Fruit fly (Drosophila melanogaster) whole organism, wandering third instar larva: ENCODE results near the gene Srrm1.

Source experiments
- Abd-B ChIP-seq: fragments of >200 bp; optimal IDR thresholded peaks from 2 replicates; lab custom pipeline; 2017; ENCODE audit warnings: missing biosample characterization, missing genetic modification characterization
- CG32264 ChIP-seq: fragments of 200-800 bp; sonication (Bioruptor generic); optimal IDR thresholded peaks from 2 replicates; lab custom pipeline; 2016; ENCODE audit warnings: missing biosample characterization, missing genetic modification characterization
- CG9705 ChIP-seq: fragments of 200-800 bp; sonication (Bioruptor generic); optimal IDR thresholded peaks from 2 replicates; lab custom pipeline; 2018; ENCODE audit warnings: missing biosample characterization, mild to moderate bottlenecking, missing genetic modification characterization
- CrebA ChIP-seq: fragments of 200-800 bp; sonication (Bioruptor generic); optimal IDR thresholded peaks from 2 replicates; lab custom pipeline; 2016; ENCODE audit warnings: missing biosample characterization, mild to moderate bottlenecking, missing genetic modification characterization, borderline replicate concordance
- Dfd ChIP-seq: fragments of >200 bp; optimal IDR thresholded peaks from 2 replicates; lab custom pipeline; 2017; ENCODE audit warnings: missing biosample characterization, missing genetic modification characterization
- Dif ChIP-seq: fragments of 200-275, 200-300 bp; sonication (Bioruptor generic); optimal IDR thresholded peaks from 2 replicates; lab custom pipeline; 2018; ENCODE audit warnings: missing biosample characterization, missing genetic modification characterization; ENCODE audit not compliant: partially characterized antibody
- GATAd ChIP-seq: sonication (Bioruptor generic); optimal IDR thresholded peaks from 2 replicates; lab custom pipeline; 2016; ENCODE audit warnings: missing biosample characterization, missing genetic modification characterization
- HLH106 ChIP-seq: fragments of 200-800 bp; optimal IDR thresholded peaks from 3 replicates; lab custom pipeline; 2019; ENCODE audit warnings: missing biosample characterization, mild to moderate bottlenecking, missing genetic modification characterization, moderate library complexity
- Hnf4 ChIP-seq: fragments of 200-800 bp; sonication (Bioruptor generic); optimal IDR thresholded peaks from 2 replicates; lab custom pipeline; 2016; ENCODE audit warnings: missing biosample characterization, mild to moderate bottlenecking, missing genetic modification characterization
- Hr78 ChIP-seq: fragments of >200 bp; optimal IDR thresholded peaks from 2 replicates; lab custom pipeline; 2017; ENCODE audit warnings: missing biosample characterization, missing genetic modification characterization
- Hr83 ChIP-seq: fragments of 200-300 bp; sonication (Bioruptor generic); optimal IDR thresholded peaks from 2 replicates; lab custom pipeline; 2016; ENCODE audit warnings: missing biosample characterization, mild to moderate bottlenecking, missing genetic modification characterization, moderate library complexity; ENCODE audit not compliant: poor library complexity, severe bottlenecking
- Jra ChIP-seq: sonication (Bioruptor generic); optimal IDR thresholded peaks from 2 replicates; lab custom pipeline; 2016; ENCODE audit warnings: missing biosample characterization, missing genetic modification characterization
- Mio ChIP-seq: sonication (Bioruptor generic); optimal IDR thresholded peaks from 2 replicates; lab custom pipeline; 2016; ENCODE audit warnings: missing biosample characterization, missing genetic modification characterization
- Myc ChIP-seq: fragments of >200 bp; optimal IDR thresholded peaks from 2 replicates; lab custom pipeline; 2017
- N ChIP-seq: fragments of >200 bp; optimal IDR thresholded peaks from 2 replicates; lab custom pipeline; 2018; ENCODE audit warnings: missing biosample characterization, missing external identifiers, missing genetic modification characterization
- OdsH ChIP-seq: fragments of 200-800 bp; sonication (Bioruptor generic); optimal IDR thresholded peaks from 2 replicates; lab custom pipeline; 2016; ENCODE audit warnings: missing biosample characterization, mild to moderate bottlenecking, missing genetic modification characterization
- Rel ChIP-seq, 2 experiments: fragments of 200-800 bp; sonication (Bioruptor generic) in 1 of 2; optimal IDR thresholded peaks; 2 replicates in 1 of 2; 3 replicates in 1 of 2; lab custom pipeline; 2016 to 2019; ENCODE audit warnings: mild to moderate bottlenecking in 2 of 2, missing biosample characterization in 2 of 2, missing genetic modification characterization in 2 of 2, moderate library complexity in 1 of 2
- Sp1 ChIP-seq: fragments of 200-800 bp; sonication (Bioruptor generic); optimal IDR thresholded peaks from 3 replicates; lab custom pipeline; 2019; ENCODE audit warnings: missing biosample characterization, mild to moderate bottlenecking, missing genetic modification characterization, moderate library complexity
- Vsx2 ChIP-seq: fragments of 200-300, 225-300 bp; sonication (Bioruptor generic); optimal IDR thresholded peaks from 2 replicates; lab custom pipeline; 2018; ENCODE audit warnings: missing biosample characterization, missing genetic modification characterization; ENCODE audit not compliant: partially characterized antibody
- br ChIP-seq: fragments of 200-800 bp; sonication (Bioruptor generic); optimal IDR thresholded peaks from 2 replicates; lab custom pipeline; 2016; ENCODE audit warnings: missing biosample characterization, missing genetic modification characterization
- brk ChIP-seq: fragments of 200-800 bp; sonication (Bioruptor generic); optimal IDR thresholded peaks from 2 replicates; lab custom pipeline; 2016; ENCODE audit warnings: missing biosample characterization, mild to moderate bottlenecking, missing genetic modification characterization
- dl ChIP-seq, 2 experiments: fragments of 175-275, 200-275 bp in 1 of 2; fragments of 200-275 bp in 1 of 2; sonication (Bioruptor generic); optimal IDR thresholded peaks; lab custom pipeline; 2018; ENCODE audit warnings: mild to moderate bottlenecking in 2 of 2, missing biosample characterization in 2 of 2, missing genetic modification characterization in 2 of 2, moderate library complexity in 2 of 2; ENCODE audit not compliant: partially characterized antibody in 2 of 2, insufficient read depth in 1 of 2
- dmrt93B ChIP-seq: fragments of 200-800 bp; sonication (Bioruptor generic); optimal IDR thresholded peaks from 2 replicates; lab custom pipeline; 2018; ENCODE audit warnings: missing biosample characterization, mild to moderate bottlenecking, missing genetic modification characterization
- dsf ChIP-seq: sonication (Bioruptor generic); optimal IDR thresholded peaks from 2 replicates; lab custom pipeline; 2016; ENCODE audit warnings: missing biosample characterization, missing genetic modification characterization, borderline replicate concordance
- ey ChIP-seq: fragments of 200-800 bp; sonication (Bioruptor generic); optimal IDR thresholded peaks from 2 replicates; lab custom pipeline; 2016; ENCODE audit warnings: missing biosample characterization, missing genetic modification characterization
- foxo ChIP-seq, 2 experiments: fragments of 200-800 bp; sonication (Bioruptor generic); optimal IDR thresholded peaks; 2 replicates in 1 of 2; 3 replicates in 1 of 2; lab custom pipeline; 2016 to 2017; ENCODE audit warnings: missing biosample characterization in 2 of 2, missing genetic modification characterization in 2 of 2
- fru ChIP-seq: fragments of 200-800 bp; sonication (Bioruptor generic); optimal IDR thresholded peaks from 3 replicates; lab custom pipeline; 2016; ENCODE audit warnings: missing biosample characterization, mild to moderate bottlenecking, missing genetic modification characterization
- h ChIP-seq: fragments of 200-800 bp; sonication (Bioruptor generic); optimal IDR thresholded peaks from 3 replicates; lab custom pipeline; 2016; ENCODE audit warnings: missing biosample characterization, mild to moderate bottlenecking, missing genetic modification characterization
- jim ChIP-seq: fragments of 175-275, 200-325 bp; sonication (Bioruptor generic); optimal IDR thresholded peaks from 2 replicates; lab custom pipeline; 2016; ENCODE audit warnings: missing biosample characterization, mild to moderate bottlenecking, missing genetic modification characterization
- lola ChIP-seq: fragments of >200 bp; optimal IDR thresholded peaks from 2 replicates; lab custom pipeline; 2017; ENCODE audit warnings: missing biosample characterization, missing genetic modification characterization
- pan ChIP-seq: fragments of >200 bp; optimal IDR thresholded peaks from 2 replicates; lab custom pipeline; 2017
- psq ChIP-seq: fragments of 200-800 bp; sonication (Bioruptor generic); optimal IDR thresholded peaks from 3 replicates; lab custom pipeline; 2017; ENCODE audit warnings: missing biosample characterization, mild to moderate bottlenecking, missing genetic modification characterization, moderate library complexity
- rgr ChIP-seq: fragments of 200-800 bp; sonication (Bioruptor generic); optimal IDR thresholded peaks from 3 replicates; lab custom pipeline; 2016; ENCODE audit warnings: missing biosample characterization, mild to moderate bottlenecking, missing genetic modification characterization
- sage ChIP-seq: fragments of 200-800 bp; sonication (Bioruptor generic); optimal IDR thresholded peaks from 2 replicates; lab custom pipeline; 2016; ENCODE audit warnings: missing biosample characterization, mild to moderate bottlenecking, missing genetic modification characterization
- sv ChIP-seq: fragments of 200-800 bp; sonication (Bioruptor generic); optimal IDR thresholded peaks from 3 replicates; lab custom pipeline; 2016; ENCODE audit warnings: missing biosample characterization, missing genetic modification characterization
- tai ChIP-seq: sonication (Bioruptor generic); optimal IDR thresholded peaks from 2 replicates; lab custom pipeline; 2016; ENCODE audit warnings: missing biosample characterization, missing genetic modification characterization
- usp ChIP-seq: fragments of >200 bp; optimal IDR thresholded peaks from 2 replicates; lab custom pipeline; 2017; ENCODE audit warnings: missing biosample characterization, missing genetic modification characterization
- woc ChIP-seq: sonication (Bioruptor generic); optimal IDR thresholded peaks from 2 replicates; lab custom pipeline; 2016; ENCODE audit warnings: missing biosample characterization, mild to moderate bottlenecking, missing genetic modification characterization

Gene Srrm1

DNA sequence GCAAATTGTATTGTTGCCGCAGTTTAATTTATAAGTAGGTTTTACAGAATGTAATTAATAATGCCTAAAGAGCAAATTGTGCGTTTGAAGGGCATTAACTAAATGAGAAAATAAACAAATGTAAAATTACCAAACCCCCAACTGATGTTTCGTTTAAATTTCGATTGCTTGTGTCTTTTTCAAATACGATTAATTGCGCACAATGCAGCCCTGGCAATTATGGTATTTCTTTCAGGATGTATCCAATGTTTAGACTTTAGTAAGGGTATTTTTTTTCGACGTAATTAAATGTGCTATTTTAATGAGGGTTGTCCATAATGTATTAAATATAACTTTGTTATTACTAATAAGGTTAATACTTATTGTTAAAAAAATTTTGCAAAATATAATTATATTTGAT is 4.2 kb downstream of the Srrm1 start:
- no peak for TF ChIP-seq brk (GFP tag; lab: Kevin White, UChicago)
- TF ChIP-seq Mio (GFP tag; lab: Kevin White, UChicago) = no peak
- TF ChIP-seq dl (GFP tag; optimal IDR thresholded peaks at IDR 0.05; lab: Kevin White, UChicago; ENCODE audit: insufficient read depth in 1 of 2, partially characterized antibody in 2 of 2) = no peak
- TF ChIP-seq Vsx2 (GFP tag; lab: Kevin White, UChicago) = no peak
- no peak for TF ChIP-seq psq (GFP tag; lab: Kevin White, UChicago)
- TF ChIP-seq ey (GFP tag; lab: Kevin White, UChicago) = no peak
- TF ChIP-seq usp (GFP tag; lab: Kevin White, UChicago) = no peak
- no peak for TF ChIP-seq Dif (GFP tag; lab: Kevin White, UChicago)
- no peak for TF ChIP-seq rgr (GFP tag; lab: Kevin White, UChicago)
- no peak for TF ChIP-seq sv (GFP tag; lab: Kevin White, UChicago)
- no peak for TF ChIP-seq N (GFP tag; lab: Kevin White, UChicago)
- TF ChIP-seq Hnf4 (GFP tag; lab: Kevin White, UChicago) = no peak
- TF ChIP-seq jim = no peak
- no peak for TF ChIP-seq Myc (lab: Kevin White, UChicago)
- no peak for TF ChIP-seq dmrt93B (GFP tag; lab: Kevin White, UChicago)

DNA sequence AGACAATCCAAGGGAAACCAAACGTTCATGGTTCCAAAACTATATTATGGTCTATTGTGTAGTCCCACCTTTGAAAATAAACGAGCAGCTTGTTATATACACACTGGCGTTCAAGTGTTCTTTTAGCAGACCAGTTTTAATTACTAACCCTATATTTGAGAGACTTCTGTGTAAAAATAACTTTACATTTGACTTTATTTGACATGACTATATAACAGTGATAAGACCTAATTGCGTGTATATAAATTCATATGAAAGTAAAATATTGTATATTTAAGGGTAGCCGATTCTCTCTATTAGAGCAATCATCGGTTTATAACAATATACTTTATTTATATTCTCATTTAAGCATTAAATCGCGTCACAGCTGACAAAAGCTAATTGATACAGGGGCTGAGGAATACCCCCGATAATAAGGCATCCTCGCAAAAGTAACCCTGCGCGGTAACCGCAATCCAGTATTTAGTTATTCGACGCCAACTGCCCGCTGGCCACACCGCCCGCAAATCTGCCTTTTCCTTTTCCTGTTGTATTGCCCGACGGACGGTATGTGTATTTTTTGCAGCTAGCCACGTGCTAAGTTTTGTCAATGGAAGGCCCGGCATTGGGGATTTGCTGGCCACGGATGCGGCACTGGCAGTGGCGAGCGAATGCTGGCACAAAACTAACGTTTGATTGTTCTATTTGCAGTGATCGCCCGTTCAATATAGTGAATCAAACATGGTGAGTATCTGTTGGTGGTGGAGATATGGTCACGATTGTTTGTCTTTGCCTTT is 4.9 kb downstream of the Srrm1 start, which contains the start of gene RpS4:
Gene RpS4 (plus strand): TSS at position 465 of the 776 bp plus-strand sequence.
- peak; percentile 85 for TF ChIP-seq h (GFP tag; lab: Kevin White, UChicago)
- peak; percentile 86 for TF ChIP-seq br (GFP tag; lab: Kevin White, UChicago)
- TF ChIP-seq Mio (GFP tag; lab: Kevin White, UChicago) = peak; percentile 63
- TF ChIP-seq OdsH (GFP tag; lab: Kevin White, UChicago) = peak; percentile 75
- TF ChIP-seq Hr78 (GFP tag; lab: Kevin White, UChicago) = no peak
- peak; percentile 93 for TF ChIP-seq CG9705 (GFP tag; lab: Kevin White, UChicago)
- TF ChIP-seq Sp1 (GFP tag; lab: Kevin White, UChicago) = peak; percentile 95
- peak; percentile 35 for TF ChIP-seq sage (GFP tag; lab: Kevin White, UChicago)
- peak; percentile 50 for TF ChIP-seq Myc (lab: Kevin White, UChicago)
- no peak for TF ChIP-seq dl (GFP tag; optimal IDR thresholded peaks at IDR 0.05; lab: Kevin White, UChicago; ENCODE audit: insufficient read depth in 1 of 2, partially characterized antibody in 2 of 2)
- TF ChIP-seq sv (GFP tag; lab: Kevin White, UChicago) = peak; percentile 85
- no peak for TF ChIP-seq Abd-B (GFP tag; lab: Kevin White, UChicago)
- peak; percentile 54 for TF ChIP-seq psq (GFP tag; lab: Kevin White, UChicago)
- TF ChIP-seq Vsx2 (GFP tag; lab: Kevin White, UChicago) = no peak
- no peak for TF ChIP-seq CrebA (GFP tag; lab: Kevin White, UChicago)
- peak; percentile 91 for TF ChIP-seq dmrt93B (GFP tag; lab: Kevin White, UChicago)
- TF ChIP-seq woc = peak; percentile 39
- TF ChIP-seq GATAd (GFP tag; lab: Kevin White, UChicago) = no peak
- TF ChIP-seq foxo (GFP tag; optimal IDR thresholded peaks at IDR 0.05; lab: Kevin White, UChicago) = peak; percentile 6 to 77
- TF ChIP-seq ey (GFP tag; lab: Kevin White, UChicago) = peak; percentile 71
- peak; percentile 74 for TF ChIP-seq jim
- peak; percentile 97 for TF ChIP-seq Hr83
- TF ChIP-seq lola (GFP tag; lab: Kevin White, UChicago) = no peak
- TF ChIP-seq Dif (GFP tag; lab: Kevin White, UChicago) = peak; percentile 54
- no peak for TF ChIP-seq usp (GFP tag; lab: Kevin White, UChicago)
- no peak for TF ChIP-seq N (GFP tag; lab: Kevin White, UChicago)
- peak; percentile 92 for TF ChIP-seq rgr (GFP tag; lab: Kevin White, UChicago)
- no peak for TF ChIP-seq Dfd (GFP tag; lab: Kevin White, UChicago)
- no peak for TF ChIP-seq Rel (GFP tag; optimal IDR thresholded peaks at IDR 0.05; lab: Kevin White, UChicago)
- peak; percentile 78 for TF ChIP-seq Rel (tag; optimal IDR thresholded peaks at IDR 0.05; lab: Kevin White, UChicago)
- no peak for TF ChIP-seq dsf (GFP tag; lab: Kevin White, UChicago)
- TF ChIP-seq fru = peak; percentile 74
- TF ChIP-seq pan = no peak
- peak; percentile 81 for TF ChIP-seq HLH106
- TF ChIP-seq Hnf4 (GFP tag; lab: Kevin White, UChicago) = peak; percentile 85
- TF ChIP-seq tai (GFP tag; lab: Kevin White, UChicago) = no peak
- peak; percentile 51 for TF ChIP-seq CG32264
- TF ChIP-seq brk (GFP tag; lab: Kevin White, UChicago) = no peak
- peak; percentile 42 for TF ChIP-seq Jra (GFP tag; lab: Kevin White, UChicago)
